Worm (Caenorhabditis elegans): ENCODE data around the gene unc-32.
A peak's percentile ranks its signal among the peaks of the same experiment; 100 is the strongest.

The unc-32 gene

DNA sequence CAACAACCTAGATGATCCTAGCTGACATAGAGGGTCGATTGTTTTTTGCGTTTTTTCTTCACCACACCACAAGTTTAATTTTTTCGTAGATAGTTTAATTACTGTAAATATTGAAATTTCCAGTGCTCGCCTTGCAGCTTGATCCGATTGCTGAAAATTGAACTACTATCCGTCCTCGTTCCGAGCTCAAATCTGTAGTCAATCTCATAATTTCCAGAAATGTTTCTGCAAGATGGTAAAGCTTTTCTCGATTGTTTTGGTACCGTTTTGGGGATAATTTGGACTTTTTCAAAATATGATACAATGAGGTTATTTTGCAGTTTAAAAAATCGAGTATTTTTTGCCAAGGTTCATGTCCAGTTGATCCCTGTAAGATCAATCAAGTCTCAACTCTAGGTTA, 39.4 kb upstream of the unc-32 start:
- TF ChIP-seq lsy-12 (tag; optimal IDR thresholded peaks at IDR 0.05) (no peak), fkh-2 (tag; optimal IDR thresholded peaks at IDR 0.05) (no peak)

DNA sequence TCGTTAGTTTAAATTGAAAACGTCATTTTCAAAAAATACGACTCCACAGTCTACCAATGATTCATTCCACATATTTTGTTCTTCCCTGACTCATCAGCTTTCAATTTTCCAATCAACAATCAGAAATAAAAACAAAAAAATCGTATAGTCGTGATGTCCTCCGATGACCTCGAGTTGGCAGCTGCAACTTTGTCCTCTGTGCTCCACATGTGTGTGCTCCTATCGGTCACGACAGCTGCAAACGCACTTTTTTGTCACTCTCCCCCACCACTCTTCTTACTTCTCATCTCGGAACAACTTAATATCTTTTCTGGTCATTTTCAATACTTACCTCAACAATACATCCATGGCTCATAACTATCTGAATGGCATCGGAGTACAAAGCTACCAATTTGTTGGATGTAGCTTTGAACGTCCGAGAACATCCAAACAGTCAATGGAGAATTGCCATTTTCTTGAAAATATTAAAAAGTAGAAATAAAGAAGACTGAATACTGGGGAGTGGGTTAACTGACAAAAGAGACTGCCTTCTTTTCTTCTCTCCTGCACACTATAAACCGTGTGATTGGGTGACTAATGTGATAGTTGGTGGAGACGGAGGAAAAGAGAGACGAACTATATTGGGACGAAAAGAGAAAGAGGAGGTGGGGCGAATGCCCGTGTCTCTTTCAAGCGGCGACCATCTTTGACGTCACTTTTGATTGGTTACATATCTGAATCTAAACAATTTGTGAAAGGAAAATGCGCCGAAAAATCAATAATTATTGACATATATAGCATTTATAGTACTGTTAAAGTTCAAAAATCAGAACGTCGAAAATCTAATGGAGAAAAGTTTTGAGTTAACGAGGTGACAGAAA, 38.2 kb upstream of the unc-32 start:
- TF ChIP-seq egl-5 (tag; optimal IDR thresholded peaks at IDR 0.05) (peak; percentile 7), daf-12 (tag; optimal IDR thresholded peaks at IDR 0.05) (no peak), tbx-2 (tag; optimal IDR thresholded peaks at IDR 0.05) (no peak), unc-39 (tag; optimal IDR thresholded peaks at IDR 0.05) (no peak), zag-1 (tag; optimal IDR thresholded peaks at IDR 0.05) (no peak), R02D3.7 (tag; optimal IDR thresholded peaks at IDR 0.05) (no peak), ama-1 (optimal IDR thresholded peaks at IDR 0.05) (peak; percentile 56), sea-2 (GFP tag; optimal IDR thresholded peaks at IDR 0.05) (no peak), mml-1 (tag; optimal IDR thresholded peaks at IDR 0.05) (no peak), elt-1 (tag; optimal IDR thresholded peaks at IDR 0.05) (no peak), ceh-82 (tag; optimal IDR thresholded peaks at IDR 0.05) (no peak), nhr-76 (tag; optimal IDR thresholded peaks at IDR 0.05) (no peak), nhr-67 (tag; optimal IDR thresholded peaks at IDR 0.05) (no peak), nfya-1 (tag; optimal IDR thresholded peaks at IDR 0.05; ENCODE audit: insufficient read depth) (peak; percentile 40), ZK546.5 (tag; optimal IDR thresholded peaks at IDR 0.05) (no peak), ceh-16 (tag; optimal IDR thresholded peaks at IDR 0.05) (no peak), fos-1 (tag; optimal IDR thresholded peaks at IDR 0.05) (no peak), nhr-11 (tag; optimal IDR thresholded peaks at IDR 0.05) (no peak), egl-27 (tag; optimal IDR thresholded peaks at IDR 0.05) (no peak), nhr-237 (tag; optimal IDR thresholded peaks at IDR 0.05) (no peak), nhr-12 (tag; optimal IDR thresholded peaks at IDR 0.05) (no peak), ceh-28 (tag; optimal IDR thresholded peaks at IDR 0.05) (peak; percentile 53), fkh-2 (tag; optimal IDR thresholded peaks at IDR 0.05) (no peak), nhr-77 (tag; optimal IDR thresholded peaks at IDR 0.05) (no peak), lin-15B (tag; optimal IDR thresholded peaks at IDR 0.05) (no peak), aly-2 (tag; optimal IDR thresholded peaks at IDR 0.05) (no peak), pha-4 (tag; optimal IDR thresholded peaks at IDR 0.05) (peak; percentile 42), lsy-12 (tag; optimal IDR thresholded peaks at IDR 0.05) (peak; percentile 20), jun-1 (tag; optimal IDR thresholded peaks at IDR 0.05) (peak; percentile 49), eor-1 (tag; optimal IDR thresholded peaks at IDR 0.05) (no peak), ztf-11 (tag; optimal IDR thresholded peaks at IDR 0.05) (no peak), ceh-9 (tag; optimal IDR thresholded peaks at IDR 0.05) (no peak), elt-2 (tag; optimal IDR thresholded peaks at IDR 0.05) (peak; percentile 50), snpc-4 (tag; optimal IDR thresholded peaks at IDR 0.05) (no peak), pqm-1 (tag; optimal IDR thresholded peaks at IDR 0.05) (peak; percentile 30), ztf-4 (tag; optimal IDR thresholded peaks at IDR 0.05) (no peak), nhr-43 (tag; optimal IDR thresholded peaks at IDR 0.05; ENCODE audit: poor library complexity, severe bottlenecking) (no peak), unc-62 (GFP tag; optimal IDR thresholded peaks at IDR 0.05) (no peak), mdl-1 (tag; optimal IDR thresholded peaks at IDR 0.05) (no peak), fkh-10 (GFP tag; optimal IDR thresholded peaks at IDR 0.05) (no peak), hmg-11 (tag; optimal IDR thresholded peaks at IDR 0.05) (no peak), nhr-25 (tag; optimal IDR thresholded peaks at IDR 0.05) (peak; percentile 69), lin-39 (tag; optimal IDR thresholded peaks at IDR 0.05) (peak; percentile 2), nhr-28 (tag; optimal IDR thresholded peaks at IDR 0.05) (no peak), elt-3 (tag; optimal IDR thresholded peaks at IDR 0.05) (no peak), nhr-23 (tag; optimal IDR thresholded peaks at IDR 0.05) (peak; percentile 20), skn-1 (tag; optimal IDR thresholded peaks at IDR 0.05) (no peak)
